Fruit fly (Drosophila melanogaster) whole organism, embryonic: ENCODE data around the gene Rpt5.

ENCODE experiments used
- Atf3 ChIP-seq: fragments of 200-800 bp; sonication (Bioruptor generic); optimal IDR thresholded peaks from 3 replicates; lab custom pipeline; 2016; ENCODE audit warnings: missing biosample characterization, missing genetic modification characterization
- CG10543 ChIP-seq: fragments of 200-800 bp; sonication (Bioruptor generic); optimal IDR thresholded peaks from 3 replicates; lab custom pipeline; 2017; ENCODE audit warnings: missing biosample characterization, mild to moderate bottlenecking, missing genetic modification characterization, moderate library complexity
- CG10565 ChIP-seq: fragments of 200-800 bp; sonication (Bioruptor generic); optimal IDR thresholded peaks from 3 replicates; lab custom pipeline; 2016; ENCODE audit warnings: missing biosample characterization, mild to moderate bottlenecking, missing genetic modification characterization
- CG11093 ChIP-seq: fragments of 200-800 bp; sonication (Bioruptor generic); IDR thresholded peaks from 3 replicates; pipeline ENCODE4 v1.3.6; 2022; ENCODE audit warnings: missing biosample characterization, missing genetic modification characterization
- CG12769 ChIP-seq: fragments of 200-800 bp; sonication (Bioruptor generic); optimal IDR thresholded peaks from 2 replicates; lab custom pipeline; 2019; ENCODE audit warnings: missing biosample characterization, mild to moderate bottlenecking, missing genetic modification characterization, moderate library complexity
- CG13296 ChIP-seq: fragments of 200-800 bp; sonication (Bioruptor generic); optimal IDR thresholded peaks from 3 replicates; lab custom pipeline; 2018; ENCODE audit warnings: missing biosample characterization, mild to moderate bottlenecking, missing genetic modification characterization
- CG14050 ChIP-seq: fragments of 200-800 bp; sonication (Bioruptor generic); IDR thresholded peaks from 3 replicates; pipeline ENCODE4 v1.3.6; 2022; ENCODE audit warnings: missing biosample characterization, missing genetic modification characterization
- CG1647 ChIP-seq: fragments of 200-800 bp; sonication (Bioruptor generic); optimal IDR thresholded peaks from 3 replicates; lab custom pipeline; 2016; ENCODE audit warnings: missing biosample characterization, missing genetic modification characterization
- CG17328 ChIP-seq: fragments of 200-800 bp; sonication (Bioruptor generic); IDR thresholded peaks from 2 replicates; pipeline ENCODE4 v1.3.6; 2022; ENCODE audit warnings: missing biosample characterization, missing genetic modification characterization
- CG17912 ChIP-seq: fragments of 200-800 bp; sonication (Bioruptor generic); optimal IDR thresholded peaks from 2 replicates; lab custom pipeline; 2018; ENCODE audit warnings: missing biosample characterization, mild to moderate bottlenecking, missing genetic modification characterization
- CG18011 ChIP-seq: fragments of 200-800 bp; sonication (Bioruptor generic); optimal IDR thresholded peaks from 2 replicates; lab custom pipeline; 2017; ENCODE audit warnings: missing biosample characterization, missing genetic modification characterization, mild to moderate bottlenecking, moderate library complexity, missing genotype
- CG1832 ChIP-seq: fragments of 200-800 bp; sonication (Bioruptor generic); optimal IDR thresholded peaks from 2 replicates; lab custom pipeline; 2017; ENCODE audit warnings: missing biosample characterization, mild to moderate bottlenecking, missing genetic modification characterization, inconsistent platforms
- CG2889 ChIP-seq: fragments of 200-800 bp; sonication (Bioruptor generic); IDR thresholded peaks from 3 replicates; pipeline ENCODE4 v1.3.6; 2022; ENCODE audit warnings: missing biosample characterization, missing genetic modification characterization
- CG32532 ChIP-seq: fragments of 200-800 bp; sonication (Bioruptor generic); IDR thresholded peaks from 2 replicates; pipeline ENCODE4 v1.3.6; 2022; ENCODE audit warnings: missing biosample characterization, missing genetic modification characterization
- CG34224 ChIP-seq: fragments of 200-800 bp; sonication (Bioruptor generic); IDR thresholded peaks from 3 replicates; pipeline ENCODE4 v1.3.6; 2022; ENCODE audit warnings: missing biosample characterization, missing genetic modification characterization; ENCODE audit not compliant: partially characterized antibody
- CG34376 ChIP-seq: fragments of 200-800 bp; sonication (Bioruptor generic); optimal IDR thresholded peaks from 2 replicates; lab custom pipeline; 2018; ENCODE audit warnings: missing biosample characterization, mild to moderate bottlenecking, missing genetic modification characterization
- CG4730 ChIP-seq: fragments of 200-800 bp; sonication (Bioruptor generic); IDR thresholded peaks from 2 replicates; pipeline ENCODE4 v1.3.6; 2022; ENCODE audit warnings: missing biosample characterization, missing genetic modification characterization
- CG6254 ChIP-seq: fragments of 200-800 bp; sonication (Bioruptor generic); optimal IDR thresholded peaks from 3 replicates; lab custom pipeline; 2017; ENCODE audit warnings: mild to moderate bottlenecking, missing biosample characterization, missing genetic modification reagents, missing genetic modification characterization
- CG6813 ChIP-seq: fragments of 200-800 bp; sonication (Bioruptor generic); optimal IDR thresholded peaks from 2 replicates; lab custom pipeline; 2017; ENCODE audit warnings: missing biosample characterization, missing genetic modification characterization, mild to moderate bottlenecking, moderate library complexity, missing genetic modification reagents
- CG7963 ChIP-seq: fragments of 200-800 bp; sonication (Bioruptor generic); IDR thresholded peaks from 3 replicates; pipeline ENCODE4 v1.3.6; 2022; ENCODE audit warnings: missing biosample characterization, missing genetic modification characterization; ENCODE audit not compliant: partially characterized antibody
- CG8290 ChIP-seq, 3 experiments: fragments of 200-800 bp; sonication (Bioruptor generic); optimal IDR thresholded peaks; 2 replicates each; lab custom pipeline; 2016 to 2019; ENCODE audit warnings: missing biosample characterization in 3 of 3, missing genetic modification characterization in 3 of 3, mild to moderate bottlenecking in 2 of 3, moderate library complexity in 1 of 3
- CG8478 ChIP-seq: fragments of >200 bp; optimal IDR thresholded peaks from 2 replicates; lab custom pipeline; 2018
- CG9727 ChIP-seq: fragments of 200-800 bp; sonication (Bioruptor generic); optimal IDR thresholded peaks from 3 replicates; lab custom pipeline; 2017; ENCODE audit warnings: missing biosample characterization, mild to moderate bottlenecking, missing genetic modification characterization
- CG9876 ChIP-seq: fragments of 200-800 bp; sonication (Bioruptor generic); optimal IDR thresholded peaks from 2 replicates; lab custom pipeline; 2016; ENCODE audit warnings: missing biosample characterization, missing genetic modification characterization
- Camta ChIP-seq: fragments of 200-800 bp; sonication (Bioruptor generic); optimal IDR thresholded peaks from 2 replicates; lab custom pipeline; 2016; ENCODE audit warnings: missing biosample characterization, missing genetic modification characterization
- Dad ChIP-seq: fragments of 200-800 bp; sonication (Bioruptor generic); optimal IDR thresholded peaks from 3 replicates; lab custom pipeline; 2016; ENCODE audit warnings: missing biosample characterization, missing genetic modification characterization
- Deaf1 ChIP-seq: fragments of 200-800 bp; optimal IDR thresholded peaks from 3 replicates; lab custom pipeline; 2019; ENCODE audit warnings: missing biosample characterization, mild to moderate bottlenecking, missing genetic modification characterization, moderate library complexity
- HLH4C ChIP-seq: fragments of 200-800 bp; sonication (Bioruptor generic); IDR thresholded peaks from 3 replicates; pipeline ENCODE4 v1.3.6; 2022; ENCODE audit warnings: missing biosample characterization, missing genetic modification characterization; ENCODE audit not compliant: partially characterized antibody
- HmgZ ChIP-seq: fragments of 200-800 bp; sonication (Bioruptor generic); optimal IDR thresholded peaks from 2 replicates; lab custom pipeline; 2018; ENCODE audit warnings: missing biosample characterization, mild to moderate bottlenecking, missing genetic modification characterization
- MTF-1 ChIP-seq: fragments of 200-800 bp; sonication (Bioruptor generic); optimal IDR thresholded peaks from 2 replicates; lab custom pipeline; 2018; ENCODE audit warnings: missing biosample characterization, mild to moderate bottlenecking, missing genetic modification characterization, borderline replicate concordance
- Med ChIP-seq: fragments of 200-800 bp; sonication (Bioruptor generic); peaks from one replicate; lab custom pipeline; 2016; ENCODE audit warnings: missing biosample characterization, missing genetic modification characterization, mild to moderate bottlenecking, inconsistent platforms, moderate library complexity
- NfI ChIP-seq: fragments of 200-800 bp; sonication (Bioruptor generic); optimal IDR thresholded peaks from 3 replicates; lab custom pipeline; 2018; ENCODE audit warnings: missing biosample characterization, mild to moderate bottlenecking, missing genetic modification characterization, moderate library complexity
- Rfx ChIP-seq: fragments of 200-800 bp; sonication (Bioruptor generic); IDR thresholded peaks from 2 replicates; pipeline ENCODE4 v1.3.6; 2022; ENCODE audit warnings: missing biosample characterization, missing genetic modification characterization
- Sry-δ ChIP-seq: fragments of 200-800 bp; sonication (Bioruptor generic); optimal IDR thresholded peaks from 2 replicates; lab custom pipeline; 2016; ENCODE audit warnings: missing biosample characterization, missing genetic modification characterization
- croc ChIP-seq: fragments of 200-800 bp; sonication (Bioruptor generic); conservative IDR thresholded peaks from 3 replicates; pipeline ENCODE4 v1.3.6; 2022; ENCODE audit warnings: missing biosample characterization, missing genetic modification characterization
- crp ChIP-seq, 2 experiments: fragments of 200-800 bp; sonication (Bioruptor generic); optimal IDR thresholded peaks; 2 replicates in 1 of 2; 3 replicates in 1 of 2; lab custom pipeline; 2017; ENCODE audit warnings: missing biosample characterization in 2 of 2, missing genetic modification characterization in 2 of 2, mild to moderate bottlenecking in 1 of 2, moderate library complexity in 1 of 2
- da ChIP-seq: fragments of 200-800 bp; sonication (Bioruptor generic); optimal IDR thresholded peaks from 2 replicates; lab custom pipeline; 2016; ENCODE audit warnings: missing biosample characterization, missing genetic modification characterization
- eyg ChIP-seq: fragments of 200-800 bp; sonication (Bioruptor generic); optimal IDR thresholded peaks from 3 replicates; lab custom pipeline; 2016; ENCODE audit warnings: missing biosample characterization, missing genetic modification characterization
- fd3F ChIP-seq: fragments of 200-800 bp; sonication (Bioruptor generic); optimal IDR thresholded peaks from 2 replicates; lab custom pipeline; 2018; ENCODE audit warnings: missing biosample characterization, mild to moderate bottlenecking, missing genetic modification characterization, moderate library complexity
- fru ChIP-seq: fragments of >200 bp; optimal IDR thresholded peaks from 2 replicates; lab custom pipeline; 2017
- fu2 ChIP-seq: fragments of 200-800 bp; sonication (Bioruptor generic); optimal IDR thresholded peaks from 2 replicates; lab custom pipeline; 2016; ENCODE audit warnings: missing biosample characterization, missing genetic modification characterization
- insv ChIP-seq, 2 experiments: fragments of 200-800 bp; sonication (Bioruptor generic); optimal IDR thresholded peaks; 3 replicates each; lab custom pipeline; 2016 to 2018; ENCODE audit warnings: missing biosample characterization in 2 of 2, missing genetic modification characterization in 2 of 2
- luna ChIP-seq: fragments of 200-800 bp; sonication (Bioruptor generic); optimal IDR thresholded peaks from 2 replicates; lab custom pipeline; 2016; ENCODE audit warnings: missing biosample characterization, missing genetic modification characterization
- nerfin-1 ChIP-seq: fragments of 200-800 bp; sonication (Bioruptor generic); optimal IDR thresholded peaks from 3 replicates; lab custom pipeline; 2019; ENCODE audit warnings: missing biosample characterization, mild to moderate bottlenecking, missing genetic modification characterization, moderate library complexity
- org-1 ChIP-seq: fragments of 200-800 bp; sonication (Bioruptor generic); optimal IDR thresholded peaks from 2 replicates; lab custom pipeline; 2017; ENCODE audit warnings: missing biosample characterization, missing genetic modification characterization
- pnt ChIP-seq: fragments of 200-800 bp; sonication (Bioruptor generic); optimal IDR thresholded peaks from 3 replicates; lab custom pipeline; 2016; ENCODE audit warnings: missing biosample characterization, missing genetic modification characterization
- row ChIP-seq: fragments of 200-800 bp; sonication (Bioruptor generic); IDR thresholded peaks from 3 replicates; pipeline ENCODE4 v1.3.6; 2022; ENCODE audit warnings: missing biosample characterization, missing genetic modification characterization
- sna ChIP-seq: fragments of 200-800 bp; sonication (Bioruptor generic); IDR thresholded peaks from 2 replicates; pipeline ENCODE4 v1.3.6; 2022; ENCODE audit warnings: missing biosample characterization, missing genetic modification characterization; ENCODE audit not compliant: partially characterized antibody
- zfh1 ChIP-seq: fragments of 200-800 bp; sonication (Bioruptor generic); IDR thresholded peaks from 3 replicates; pipeline ENCODE4 v1.3.6; 2022; ENCODE audit warnings: missing biosample characterization, missing genetic modification characterization

Gene Rpt5

DNA sequence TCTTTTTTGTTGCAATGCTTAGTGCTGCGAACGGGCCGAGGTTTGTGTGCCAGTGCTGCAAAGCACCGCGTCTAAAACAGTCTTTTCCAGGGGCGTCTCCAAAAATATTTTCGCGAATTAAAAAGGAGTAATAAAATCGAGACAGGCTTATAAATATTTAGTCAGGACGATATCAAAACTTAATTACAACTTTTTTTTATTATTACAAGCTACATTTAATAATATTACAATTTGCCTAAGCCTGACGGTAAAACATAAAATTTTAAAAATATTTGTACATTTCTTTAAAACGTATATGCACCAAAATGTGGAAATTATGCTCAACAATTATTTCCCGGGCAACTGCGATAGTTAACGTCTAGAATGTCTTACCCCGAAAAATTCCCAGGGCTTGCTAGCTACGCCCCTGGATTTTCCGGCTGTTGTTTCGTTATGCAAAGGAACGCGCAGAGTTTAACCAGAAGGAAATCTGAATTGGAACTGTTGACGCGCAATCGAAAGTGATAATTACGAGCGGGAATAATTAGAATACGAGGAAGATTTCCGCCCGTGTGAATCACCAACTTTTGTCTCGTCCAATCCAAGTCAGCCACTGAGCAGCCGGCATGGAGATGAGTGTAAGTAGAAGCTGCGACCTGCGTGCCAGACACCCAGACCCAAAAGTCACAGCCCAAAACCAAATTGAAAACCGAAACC is 5.4 kb downstream of the Rpt5 start, which contains the start of the genes PTPMT1 and Hrd3 (continued):
- peak; percentile 98 for TF ChIP-seq fd3F
- TF ChIP-seq eyg (GFP tag; lab: Kevin White, UChicago), result peak; percentile 94
- peak; percentile 76 to 85 for TF ChIP-seq insv (GFP tag; optimal IDR thresholded peaks at IDR 0.05; lab: Kevin White, UChicago)
- no peak for TF ChIP-seq sna (GFP tag; lab: Robert Waterston, UW)
- peak; percentile 98 for TF ChIP-seq row (GFP tag; lab: Robert Waterston, UW)
- peak; percentile 86 for TF ChIP-seq MTF-1 (GFP tag; lab: Kevin White, UChicago)
- no peak for TF ChIP-seq HLH4C (GFP tag; lab: Robert Waterston, UW)
- peak; percentile 95 for TF ChIP-seq CG8290 (GFP tag; optimal IDR thresholded peaks at IDR 0.05; lab: Kevin White, UChicago)
- peak; percentile 85 to 96 for TF ChIP-seq CG8290 (tag; optimal IDR thresholded peaks at IDR 0.05; lab: Kevin White, UChicago)
- no peak for TF ChIP-seq CG34224 (GFP tag; lab: Robert Waterston, UW)
- peak; percentile 97 for TF ChIP-seq Camta (GFP tag; lab: Kevin White, UChicago)
- TF ChIP-seq CG17328 (GFP tag; lab: Robert Waterston, UW), result peak; percentile 94
- TF ChIP-seq CG14050, result peak; percentile 93
- TF ChIP-seq CG10565, result peak; percentile 92
- TF ChIP-seq CG8478 (lab: Kevin White, UChicago), result no peak
- peak; percentile 100 for TF ChIP-seq CG9727
- peak; percentile 98 for TF ChIP-seq nerfin-1
- peak; percentile 84 for TF ChIP-seq CG12769 (tag; lab: Kevin White, UChicago)
- peak; percentile 97 for TF ChIP-seq CG11093
- peak; percentile 98 for TF ChIP-seq pnt
- no peak for TF ChIP-seq CG1832 (GFP tag; lab: Kevin White, UChicago)
- TF ChIP-seq Sry-δ (GFP tag; lab: Kevin White, UChicago), result peak; percentile 71
- peak; percentile 96 for TF ChIP-seq CG32532 (GFP tag; lab: Robert Waterston, UW)
- TF ChIP-seq da (GFP tag; lab: Kevin White, UChicago), result peak; percentile 93
- TF ChIP-seq Rfx (GFP tag; lab: Robert Waterston, UW), result peak; percentile 97
- TF ChIP-seq CG17912 (GFP tag; lab: Kevin White, UChicago), result peak; percentile 86
- peak; percentile 99 for TF ChIP-seq Med
- TF ChIP-seq luna (GFP tag; lab: Kevin White, UChicago), result peak; percentile 82
- peak; percentile 98 for TF ChIP-seq org-1 (GFP tag; lab: Kevin White, UChicago)
- TF ChIP-seq Atf3 (GFP tag; lab: Kevin White, UChicago), result peak; percentile 96
- TF ChIP-seq crp (GFP tag; optimal IDR thresholded peaks at IDR 0.05; lab: Kevin White, UChicago), result peak; percentile 27 to 77
- TF ChIP-seq CG18011 (GFP tag; lab: Kevin White, UChicago), result peak; percentile 92
- TF ChIP-seq CG10543, result peak; percentile 99
- TF ChIP-seq Dad (GFP tag; lab: Kevin White, UChicago), result peak; percentile 97
- TF ChIP-seq fru (lab: Kevin White, UChicago), result no peak
- TF ChIP-seq CG13296 (GFP tag; lab: Kevin White, UChicago), result peak; percentile 99
- peak; percentile 86 for TF ChIP-seq Deaf1 (tag; lab: Kevin White, UChicago)
- peak; percentile 94 for TF ChIP-seq CG9876 (GFP tag; lab: Kevin White, UChicago)
- TF ChIP-seq NfI, result peak; percentile 98
- peak; percentile 96 for TF ChIP-seq zfh1 (GFP tag; lab: Robert Waterston, UW)
- TF ChIP-seq HmgZ (tag; lab: Kevin White, UChicago), result peak; percentile 98
- peak; percentile 96 for TF ChIP-seq fu2 (GFP tag; lab: Kevin White, UChicago)
- peak; percentile 98 for TF ChIP-seq CG1647 (GFP tag; lab: Kevin White, UChicago)
- peak; percentile 91 for TF ChIP-seq CG2889 (GFP tag; lab: Robert Waterston, UW)
- TF ChIP-seq CG4730 (GFP tag; lab: Robert Waterston, UW), result peak; percentile 94
- TF ChIP-seq CG7963, result no peak
- TF ChIP-seq CG6254 (GFP tag; lab: Kevin White, UChicago), result peak; percentile 94
- peak; percentile 96 for TF ChIP-seq CG6813 (GFP tag; lab: Kevin White, UChicago)
- peak; percentile 99 for TF ChIP-seq CG34376 (GFP tag; lab: Kevin White, UChicago)
- peak; percentile 96 for TF ChIP-seq croc (GFP tag; lab: Robert Waterston, UW)
